Worm (Caenorhabditis elegans) whole organism, L3 larva: Measurements from ENCODE around the gene F09G2.1.

Source experiments
- ama-1 ChIP-seq: fragments of 150-350 bp; optimal IDR thresholded peaks from 2 replicates; lab custom pipeline; 2018
- ceh-9 ChIP-seq: sonication (generic microtip); optimal IDR thresholded peaks from 2 replicates; lab custom pipeline; 2018; ENCODE audit warnings: missing biosample characterization, missing genetic modification characterization
- hmg-11 ChIP-seq: sonication (generic microtip); optimal IDR thresholded peaks from 2 replicates; lab custom pipeline; 2016; ENCODE audit warnings: missing genetic modification characterization, missing compliant biosample characterization
- mdl-1 ChIP-seq: fragments of 150-350 bp; optimal IDR thresholded peaks from 2 replicates; lab custom pipeline; 2014; ENCODE audit warnings: missing biosample characterization, missing genetic modification characterization
- nhr-12 ChIP-seq: fragments of 150-350 bp; optimal IDR thresholded peaks from 2 replicates; lab custom pipeline; 2014; ENCODE audit warnings: missing biosample characterization, missing genetic modification characterization
- nhr-28 ChIP-seq: fragments of 150-350 bp; optimal IDR thresholded peaks from 2 replicates; lab custom pipeline; 2014; ENCODE audit warnings: missing biosample characterization, missing genetic modification characterization
- skn-1 ChIP-seq: fragments of 150-350 bp; optimal IDR thresholded peaks from 2 replicates; lab custom pipeline; 2014; ENCODE audit warnings: missing biosample characterization, missing genetic modification characterization
- unc-62 ChIP-seq: fragments of 150-350 bp; sonication (generic microtip); optimal IDR thresholded peaks from 4 replicates; lab custom pipeline; 2014; ENCODE audit warnings: missing biosample characterization, missing genetic modification reagents, missing genetic modification characterization
- zag-1 ChIP-seq: fragments of 150-350 bp; optimal IDR thresholded peaks from 2 replicates; lab custom pipeline; 2014; ENCODE audit warnings: missing biosample characterization, missing genetic modification characterization
- ztf-11 ChIP-seq: fragments of 150-350 bp; optimal IDR thresholded peaks from 2 replicates; lab custom pipeline; 2014; ENCODE audit warnings: missing biosample characterization, missing genetic modification characterization

DNA sequence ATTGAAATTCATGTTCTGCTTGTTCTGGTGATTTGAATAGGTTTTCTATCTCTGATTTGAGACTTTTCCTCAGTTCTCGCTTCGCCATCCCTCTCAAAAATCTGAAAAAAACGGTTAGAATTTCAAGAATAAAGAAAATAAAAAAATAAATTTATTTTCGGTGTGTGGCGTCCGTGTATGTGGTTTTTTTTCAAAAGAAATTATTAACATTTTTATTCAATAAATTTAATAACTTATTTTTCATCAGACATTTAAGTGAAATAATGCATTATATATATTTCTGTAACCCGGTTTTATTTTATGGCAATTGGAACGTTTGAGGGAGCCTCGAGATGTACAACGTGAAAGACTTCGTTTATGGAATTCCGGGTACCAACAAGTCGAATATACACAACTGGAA lies 34.7 kb downstream of the F09G2.1 start, which contains the start of gene C05C8.5:
- TF ChIP-seq nhr-12 (tag; lab: Kevin White, UChicago) (no peak), ztf-11 (tag; lab: Kevin White, UChicago) (no peak), nhr-28 (tag; lab: Kevin White, UChicago) (no peak), zag-1 (tag; lab: Kevin White, UChicago) (no peak), ceh-9 (tag; lab: Kevin White, UChicago) (no peak), mdl-1 (tag; lab: Kevin White, UChicago) (no peak), unc-62 (no peak), ama-1 (lab: Kevin White, UChicago) (no peak), hmg-11 (no peak), skn-1 (tag; lab: Kevin White, UChicago) (no peak)
